Fruit fly (Drosophila melanogaster) whole organism, embryonic: ENCODE measurements around the gene Vha16-3.
A peak's percentile ranks its signal among the peaks of the same experiment; 100 is the strongest.

Source experiments
- Atf3 ChIP-seq: fragments of 200-800 bp; sonication (Bioruptor generic); optimal IDR thresholded peaks from 3 replicates; lab custom pipeline; 2016; ENCODE audit warnings: missing biosample characterization, missing genetic modification characterization
- CG1024 ChIP-seq: fragments of 200-800 bp; sonication (Bioruptor generic); IDR thresholded peaks from 2 replicates; pipeline ENCODE4 v1.3.6; 2022; ENCODE audit warnings: missing biosample characterization, missing genetic modification characterization
- CG11723 ChIP-seq: fragments of 200-800 bp; sonication (Bioruptor generic); optimal IDR thresholded peaks from 2 replicates; lab custom pipeline; 2017; ENCODE audit warnings: missing biosample characterization, mild to moderate bottlenecking, missing genetic modification characterization
- CG13287 ChIP-seq: fragments of 200-800 bp; sonication (Bioruptor generic); IDR thresholded peaks from 2 replicates; pipeline ENCODE4 v1.3.6; 2022; ENCODE audit warnings: missing biosample characterization, missing genetic modification characterization; ENCODE audit not compliant: partially characterized antibody
- CG13296 ChIP-seq: fragments of 200-800 bp; sonication (Bioruptor generic); optimal IDR thresholded peaks from 3 replicates; lab custom pipeline; 2018; ENCODE audit warnings: missing biosample characterization, mild to moderate bottlenecking, missing genetic modification characterization
- CG15479 ChIP-seq: fragments of 200-800 bp; sonication (Bioruptor generic); optimal IDR thresholded peaks from 3 replicates; lab custom pipeline; 2019; ENCODE audit warnings: missing biosample characterization, mild to moderate bottlenecking, missing genetic modification characterization, moderate library complexity
- CG17186 ChIP-seq: fragments of 200-800 bp; sonication (Bioruptor generic); optimal IDR thresholded peaks from 3 replicates; lab custom pipeline; 2017; ENCODE audit warnings: missing biosample characterization, missing genetic modification reagents, missing genetic modification characterization
- CG17912 ChIP-seq: fragments of 200-800 bp; sonication (Bioruptor generic); optimal IDR thresholded peaks from 2 replicates; lab custom pipeline; 2018; ENCODE audit warnings: missing biosample characterization, mild to moderate bottlenecking, missing genetic modification characterization
- CG2120 ChIP-seq: fragments of 200-800 bp; sonication (Bioruptor generic); optimal IDR thresholded peaks from 3 replicates; lab custom pipeline; 2016; ENCODE audit warnings: missing biosample characterization, missing genetic modification characterization
- CG30403 ChIP-seq: fragments of 200-800 bp; sonication (Bioruptor generic); optimal IDR thresholded peaks from 3 replicates; lab custom pipeline; 2016; ENCODE audit warnings: missing biosample characterization, missing genetic modification characterization
- CG31388 ChIP-seq: fragments of 200-800 bp; sonication (Bioruptor generic); optimal IDR thresholded peaks from 2 replicates; lab custom pipeline; 2016; ENCODE audit warnings: missing biosample characterization, missing genetic modification characterization
- CG3163 ChIP-seq: fragments of 200-800 bp; sonication (Bioruptor generic); optimal IDR thresholded peaks from 3 replicates; lab custom pipeline; 2016; ENCODE audit warnings: missing biosample characterization, missing genetic modification characterization
- CG32772 ChIP-seq: fragments of 200-800 bp; sonication (Bioruptor generic); IDR thresholded peaks from 2 replicates; pipeline ENCODE4 v1.3.6; 2022; ENCODE audit warnings: missing biosample characterization, missing genetic modification characterization
- CG3407 ChIP-seq: fragments of 200-800 bp; sonication (Bioruptor generic); optimal IDR thresholded peaks from 2 replicates; lab custom pipeline; 2018; ENCODE audit warnings: missing biosample characterization, mild to moderate bottlenecking, missing genetic modification characterization
- CG4404 ChIP-seq: fragments of 200-800 bp; sonication (Bioruptor generic); IDR thresholded peaks from 2 replicates; pipeline ENCODE4 v1.3.6; 2022; ENCODE audit warnings: missing biosample characterization, missing genetic modification characterization
- CG4820 ChIP-seq: fragments of 200-800 bp; sonication (Bioruptor generic); optimal IDR thresholded peaks from 3 replicates; lab custom pipeline; 2016; ENCODE audit warnings: missing biosample characterization, missing genetic modification characterization
- CG4854 ChIP-seq: fragments of 200-800 bp; sonication (Bioruptor generic); optimal IDR thresholded peaks from 2 replicates; lab custom pipeline; 2016; ENCODE audit warnings: missing biosample characterization, missing genetic modification characterization, inconsistent platforms
- CG8944 ChIP-seq: fragments of 200-800 bp; sonication (Bioruptor generic); optimal IDR thresholded peaks from 3 replicates; lab custom pipeline; 2016; ENCODE audit warnings: missing biosample characterization, missing genetic modification characterization
- CG9797 ChIP-seq: fragments of 200-800 bp; sonication (Bioruptor generic); optimal IDR thresholded peaks from 3 replicates; lab custom pipeline; 2018; ENCODE audit warnings: missing biosample characterization, mild to moderate bottlenecking, missing genetic modification characterization
- Dfd ChIP-seq, 2 experiments: fragments of >200 bp; optimal IDR thresholded peaks; 2 replicates each; lab custom pipeline; 2017; ENCODE audit warnings: missing biosample characterization in 2 of 2, missing genetic modification characterization in 2 of 2
- Fer1 ChIP-seq: fragments of 200-800 bp; sonication (Bioruptor generic); optimal IDR thresholded peaks from 2 replicates; lab custom pipeline; 2017; ENCODE audit warnings: missing biosample characterization, mild to moderate bottlenecking, missing genetic modification characterization
- Gsc ChIP-seq: fragments of 200-800 bp; sonication (Bioruptor generic); IDR thresholded peaks from 2 replicates; pipeline ENCODE4 v1.3.6; 2022; ENCODE audit warnings: missing biosample characterization, missing genetic modification characterization
- Gug ChIP-seq: fragments of 200-800 bp; sonication (Bioruptor generic); IDR thresholded peaks from 4 replicates; pipeline ENCODE4 v1.3.6; 2022; ENCODE audit warnings: missing biosample characterization, missing genetic modification characterization
- NC2α ChIP-seq: fragments of 200-800 bp; sonication (Bioruptor generic); optimal IDR thresholded peaks from 2 replicates; lab custom pipeline; 2016; ENCODE audit warnings: missing biosample characterization, missing genetic modification characterization
- NfI ChIP-seq: fragments of 200-800 bp; sonication (Bioruptor generic); optimal IDR thresholded peaks from 3 replicates; lab custom pipeline; 2018; ENCODE audit warnings: missing biosample characterization, mild to moderate bottlenecking, missing genetic modification characterization, moderate library complexity
- Rx ChIP-seq: fragments of 200-800 bp; sonication (Bioruptor generic); IDR thresholded peaks from 2 replicates; pipeline ENCODE4 v1.3.6; 2022; ENCODE audit warnings: missing biosample characterization, missing genetic modification characterization
- Sox100B ChIP-seq: fragments of 200-800 bp; sonication (Bioruptor generic); optimal IDR thresholded peaks from 3 replicates; lab custom pipeline; 2018; ENCODE audit warnings: missing biosample characterization, mild to moderate bottlenecking, missing genetic modification characterization
- Sox102F ChIP-seq: fragments of 200-800 bp; sonication (Bioruptor generic); optimal IDR thresholded peaks from 2 replicates; lab custom pipeline; 2018; ENCODE audit warnings: missing biosample characterization, mild to moderate bottlenecking, missing genetic modification characterization, moderate library complexity
- Sry-β ChIP-seq: fragments of 200-800 bp; sonication (Bioruptor generic); optimal IDR thresholded peaks from 2 replicates; lab custom pipeline; 2018; ENCODE audit warnings: missing biosample characterization, mild to moderate bottlenecking, missing genetic modification characterization, moderate library complexity
- Taf1 ChIP-seq: fragments of 200-800 bp; sonication (Bioruptor generic); IDR thresholded peaks from 2 replicates; pipeline ENCODE4 v1.3.6; 2022; ENCODE audit warnings: missing biosample characterization, missing genetic modification characterization
- YL-1 ChIP-seq: fragments of 200-800 bp; sonication (Bioruptor generic); optimal IDR thresholded peaks from 3 replicates; lab custom pipeline; 2017; ENCODE audit warnings: missing biosample characterization, mild to moderate bottlenecking, missing genetic modification characterization
- az2 ChIP-seq: fragments of 200-800 bp; sonication (Bioruptor generic); optimal IDR thresholded peaks from 3 replicates; lab custom pipeline; 2016; ENCODE audit warnings: missing biosample characterization, missing genetic modification characterization
- bsh ChIP-seq, 2 experiments: fragments of 200-800 bp; sonication (Bioruptor generic); optimal IDR thresholded peaks; 2 replicates each; lab custom pipeline; 2017 to 2018; ENCODE audit warnings: mild to moderate bottlenecking in 2 of 2, missing biosample characterization in 2 of 2, missing genetic modification characterization in 2 of 2, moderate library complexity in 1 of 2
- fd3F ChIP-seq: fragments of 200-800 bp; sonication (Bioruptor generic); optimal IDR thresholded peaks from 2 replicates; lab custom pipeline; 2018; ENCODE audit warnings: missing biosample characterization, mild to moderate bottlenecking, missing genetic modification characterization, moderate library complexity
- fru ChIP-seq: fragments of >200 bp; optimal IDR thresholded peaks from 2 replicates; lab custom pipeline; 2017
- gfzf ChIP-seq: fragments of 200-800 bp; sonication (Bioruptor generic); optimal IDR thresholded peaks from 2 replicates; lab custom pipeline; 2016; ENCODE audit warnings: missing biosample characterization, mild to moderate bottlenecking, missing genetic modification characterization, moderate library complexity
- gsb-n ChIP-seq: fragments of 200-800 bp; sonication (Bioruptor generic); optimal IDR thresholded peaks from 3 replicates; lab custom pipeline; 2018; ENCODE audit warnings: missing biosample characterization, mild to moderate bottlenecking, missing genetic modification characterization
- hkb ChIP-seq, 2 experiments: fragments of 200-800 bp in 1 of 2; fragments of >200 bp in 1 of 2; sonication (Bioruptor generic) in 1 of 2; IDR thresholded peaks in 1 of 2; optimal IDR thresholded peaks in 1 of 2; 2 replicates each; pipeline versions ENCODE4 v1.3.6 to Lab custom; 2017 to 2022; ENCODE audit warnings: missing biosample characterization in 1 of 2, missing genetic modification characterization in 1 of 2
- ind ChIP-seq: fragments of 200-800 bp; sonication (Bioruptor generic); optimal IDR thresholded peaks from 3 replicates; lab custom pipeline; 2016; ENCODE audit warnings: missing biosample characterization, missing genetic modification characterization
- luna ChIP-seq: fragments of 200-800 bp; sonication (Bioruptor generic); optimal IDR thresholded peaks from 2 replicates; lab custom pipeline; 2016; ENCODE audit warnings: missing biosample characterization, missing genetic modification characterization
- nerfin-2 ChIP-seq: fragments of 200-800 bp; sonication (Bioruptor generic); IDR thresholded peaks from 2 replicates; pipeline ENCODE4 v1.3.6; 2022; ENCODE audit warnings: missing biosample characterization, missing genetic modification characterization; ENCODE audit not compliant: partially characterized antibody
- nom ChIP-seq: fragments of 200-800 bp; sonication (Bioruptor generic); optimal IDR thresholded peaks from 2 replicates; lab custom pipeline; 2017; ENCODE audit warnings: missing biosample characterization, missing genetic modification characterization, mild to moderate bottlenecking, moderate library complexity, missing genetic modification reagents
- onecut ChIP-seq: fragments of 200-800 bp; sonication (Bioruptor generic); IDR thresholded peaks from 2 replicates; pipeline ENCODE4 v1.3.6; 2022; ENCODE audit warnings: missing biosample characterization, missing genetic modification characterization
- pb ChIP-seq: fragments of 200-800 bp; sonication (Bioruptor generic); optimal IDR thresholded peaks from 3 replicates; lab custom pipeline; 2016; ENCODE audit warnings: missing biosample characterization, missing genetic modification characterization
- pita ChIP-seq: fragments of 200-800 bp; sonication (Bioruptor generic); optimal IDR thresholded peaks from 2 replicates; lab custom pipeline; 2017; ENCODE audit warnings: missing biosample characterization, mild to moderate bottlenecking, missing genetic modification characterization
- slou ChIP-seq: fragments of 200-800 bp; sonication (Bioruptor generic); optimal IDR thresholded peaks from 3 replicates; lab custom pipeline; 2016; ENCODE audit warnings: missing biosample characterization, missing genetic modification characterization
- tna ChIP-seq: fragments of 200-800 bp; sonication (Bioruptor generic); IDR thresholded peaks from 2 replicates; pipeline ENCODE4 v1.3.6; 2022; ENCODE audit warnings: missing biosample characterization, missing genetic modification characterization; ENCODE audit not compliant: partially characterized antibody
- unc-4 ChIP-seq: fragments of 200-800 bp; sonication (Bioruptor generic); IDR thresholded peaks from 2 replicates; pipeline ENCODE4 v1.3.6; 2022; ENCODE audit warnings: missing biosample characterization, missing genetic modification characterization; ENCODE audit not compliant: partially characterized antibody
- wor ChIP-seq: fragments of 200-800 bp; sonication (Bioruptor generic); IDR thresholded peaks from 2 replicates; pipeline ENCODE4 v1.3.6; 2022; ENCODE audit warnings: missing biosample characterization, missing genetic modification characterization
- zen ChIP-seq: fragments of 200-800 bp; sonication (Bioruptor generic); optimal IDR thresholded peaks from 3 replicates; lab custom pipeline; 2018; ENCODE audit warnings: missing biosample characterization, mild to moderate bottlenecking, missing genetic modification characterization, moderate library complexity
- zen2 ChIP-seq: fragments of 200-800 bp; sonication (Bioruptor generic); IDR thresholded peaks from 3 replicates; pipeline ENCODE4 v1.3.6; 2022; ENCODE audit warnings: missing biosample characterization, missing genetic modification characterization; ENCODE audit not compliant: partially characterized antibody

Gene Vha16-3

dm6 chr3L:11448935-11449334, 24.2 kb upstream of the Vha16-3 start (continued):
- TF ChIP-seq wor (peak; percentile 54), CG13296 (GFP tag; lab: Kevin White, UChicago) (no peak), Fer1 (GFP tag; lab: Kevin White, UChicago) (peak; percentile 39), CG17186 (no peak), bsh (GFP tag; optimal IDR thresholded peaks at IDR 0.05; lab: Kevin White, UChicago) (peak; percentile 66 to 71), CG4404 (peak; percentile 58), Taf1 (no peak), zen2 (no peak), CG9797 (GFP tag; lab: Kevin White, UChicago) (no peak), Sox100B (GFP tag; lab: Kevin White, UChicago) (no peak), tna (no peak), CG15479 (no peak), CG4854 (GFP tag; lab: Kevin White, UChicago) (peak; percentile 9), Sry-β (no peak), CG3407 (no peak), pb (peak; percentile 17), CG13287 (GFP tag; lab: Robert Waterston, UW) (no peak), Gug (GFP tag; lab: Robert Waterston, UW) (peak; percentile 69), CG8944 (GFP tag; lab: Kevin White, UChicago) (no peak), Gsc (GFP tag; lab: Robert Waterston, UW) (0 out of 2 replicates have a peak, but pooled peaks have one; percentile 45), YL-1 (GFP tag; lab: Kevin White, UChicago) (no peak), unc-4 (GFP tag; lab: Robert Waterston, UW) (no peak), Atf3 (GFP tag; lab: Kevin White, UChicago) (no peak), NfI (GFP tag; lab: Kevin White, UChicago) (no peak), Sox102F (GFP tag; lab: Kevin White, UChicago) (peak; percentile 63), hkb (optimal IDR thresholded peaks at IDR 0.05; lab: Kevin White, UChicago) (no peak), hkb (GFP tag; IDR thresholded peaks at IDR 0.05; lab: Robert Waterston, UW) (peak; percentile 61; the same call in 1 of the 2 replicates), fru (lab: Kevin White, UChicago) (no peak), CG30403 (GFP tag; lab: Kevin White, UChicago) (peak; percentile 58), gsb-n (tag; lab: Kevin White, UChicago) (peak; percentile 25), zen (peak; percentile 5), CG11723 (GFP tag; lab: Kevin White, UChicago) (peak; percentile 12), CG1024 (peak; percentile 55; the same call in 1 of the 2 replicates), pita (no peak), CG4820 (peak; percentile 48), CG31388 (GFP tag; lab: Kevin White, UChicago) (no peak), az2 (GFP tag; lab: Kevin White, UChicago) (peak; percentile 59), NC2α (no peak), CG32772 (GFP tag; lab: Robert Waterston, UW) (no peak), Rx (GFP tag; lab: Robert Waterston, UW) (peak; percentile 26; the same call in 1 of the 2 replicates), Dfd (GFP tag; optimal IDR thresholded peaks at IDR 0.05; lab: Kevin White, UChicago) (no peak), CG3163 (GFP tag; lab: Kevin White, UChicago) (no peak), ind (peak; percentile 56), fd3F (GFP tag; lab: Kevin White, UChicago) (peak; percentile 6), onecut (peak; percentile 42; the same call in 1 of the 2 replicates), luna (GFP tag; lab: Kevin White, UChicago) (no peak), gfzf (GFP tag; lab: Kevin White, UChicago) (no peak), slou (GFP tag; lab: Kevin White, UChicago) (no peak), nom (GFP tag; lab: Kevin White, UChicago) (no peak), CG2120 (GFP tag; lab: Kevin White, UChicago) (peak; percentile 53), nerfin-2 (GFP tag; lab: Robert Waterston, UW) (no peak), CG17912 (GFP tag; lab: Kevin White, UChicago) (no peak)
